Fruit fly (Drosophila melanogaster) whole organism, embryonic: ENCODE results near the gene hfp.
A peak's percentile ranks its signal among the peaks of the same experiment; 100 is the strongest.

Experiments
- Blimp-1 ChIP-seq: fragments of 200-800 bp; sonication (Bioruptor generic); optimal IDR thresholded peaks from 3 replicates; lab custom pipeline; 2018; ENCODE audit warnings: missing biosample characterization, missing genetic modification characterization, mild to moderate bottlenecking, moderate library complexity, missing genetic modification reagents
- CG10543 ChIP-seq: fragments of 200-800 bp; sonication (Bioruptor generic); optimal IDR thresholded peaks from 3 replicates; lab custom pipeline; 2017; ENCODE audit warnings: missing biosample characterization, mild to moderate bottlenecking, missing genetic modification characterization, moderate library complexity
- CG11398 ChIP-seq: fragments of 200-800 bp; sonication (Bioruptor generic); optimal IDR thresholded peaks from 2 replicates; lab custom pipeline; 2016; ENCODE audit warnings: missing biosample characterization, missing genetic modification characterization
- CG11504 ChIP-seq: fragments of 200-800 bp; sonication (Bioruptor generic); optimal IDR thresholded peaks from 3 replicates; lab custom pipeline; 2019; ENCODE audit warnings: missing biosample characterization, mild to moderate bottlenecking, missing genetic modification characterization, moderate library complexity
- CG14014 ChIP-seq: fragments of 200-800 bp; sonication (Bioruptor generic); IDR thresholded peaks from 2 replicates; pipeline ENCODE4 v1.3.6; 2022; ENCODE audit warnings: missing biosample characterization, missing genetic modification characterization
- CG1603 ChIP-seq: fragments of 200-800 bp; sonication (Bioruptor generic); optimal IDR thresholded peaks from 2 replicates; lab custom pipeline; 2019; ENCODE audit warnings: missing biosample characterization, mild to moderate bottlenecking, missing genetic modification characterization, moderate library complexity
- CG17359 ChIP-seq: fragments of 200-800 bp; sonication (Bioruptor generic); optimal IDR thresholded peaks from 3 replicates; lab custom pipeline; 2018; ENCODE audit warnings: missing biosample characterization, mild to moderate bottlenecking, missing genetic modification characterization, moderate library complexity
- CG17829 ChIP-seq: fragments of 200-800 bp; optimal IDR thresholded peaks from 2 replicates; lab custom pipeline; 2019; ENCODE audit warnings: missing biosample characterization, mild to moderate bottlenecking, missing genetic modification characterization, moderate library complexity
- CG1792 ChIP-seq: fragments of 200-800 bp; sonication (Bioruptor generic); optimal IDR thresholded peaks from 2 replicates; lab custom pipeline; 2016; ENCODE audit warnings: missing biosample characterization, missing genetic modification characterization
- CG2202 ChIP-seq: fragments of 200-800 bp; sonication (Bioruptor generic); optimal IDR thresholded peaks from 2 replicates; lab custom pipeline; 2018; ENCODE audit warnings: missing biosample characterization, mild to moderate bottlenecking, missing genetic modification characterization
- CG30020 ChIP-seq: fragments of 200-800 bp; optimal IDR thresholded peaks from 2 replicates; lab custom pipeline; 2019; ENCODE audit warnings: missing biosample characterization, mild to moderate bottlenecking, missing genetic modification characterization, moderate library complexity
- CG31224 ChIP-seq: fragments of 200-800 bp; sonication (Bioruptor generic); IDR thresholded peaks from 2 replicates; pipeline ENCODE4 v1.3.6; 2022; ENCODE audit warnings: missing biosample characterization, missing genetic modification characterization
- CG32767 ChIP-seq: fragments of 200-800 bp; sonication (Bioruptor generic); IDR thresholded peaks from 2 replicates; pipeline ENCODE4 v1.3.6; 2022; ENCODE audit warnings: missing biosample characterization, missing genetic modification characterization
- CG6654 ChIP-seq: fragments of 200-800 bp; sonication (Bioruptor generic); optimal IDR thresholded peaks from 2 replicates; lab custom pipeline; 2017; ENCODE audit warnings: missing biosample characterization, mild to moderate bottlenecking, missing genetic modification characterization
- CG7556 ChIP-seq: fragments of 200-800 bp; sonication (Bioruptor generic); optimal IDR thresholded peaks from 2 replicates; lab custom pipeline; 2017; ENCODE audit warnings: missing biosample characterization, mild to moderate bottlenecking, missing genetic modification characterization
- CG8290 ChIP-seq, 3 experiments: fragments of 200-800 bp; sonication (Bioruptor generic); optimal IDR thresholded peaks; 2 replicates each; lab custom pipeline; 2016 to 2019; ENCODE audit warnings: missing biosample characterization in 3 of 3, missing genetic modification characterization in 3 of 3, mild to moderate bottlenecking in 2 of 3, moderate library complexity in 1 of 3
- CG8944 ChIP-seq: fragments of 200-800 bp; sonication (Bioruptor generic); optimal IDR thresholded peaks from 3 replicates; lab custom pipeline; 2016; ENCODE audit warnings: missing biosample characterization, missing genetic modification characterization
- CG9817 ChIP-seq: fragments of 200-800 bp; sonication (Bioruptor generic); optimal IDR thresholded peaks from 2 replicates; lab custom pipeline; 2018; ENCODE audit warnings: missing biosample characterization, mild to moderate bottlenecking, missing genetic modification characterization, moderate library complexity
- Camta ChIP-seq: fragments of 200-800 bp; sonication (Bioruptor generic); optimal IDR thresholded peaks from 2 replicates; lab custom pipeline; 2016; ENCODE audit warnings: missing biosample characterization, missing genetic modification characterization
- Dfd ChIP-seq, 2 experiments: fragments of >200 bp; optimal IDR thresholded peaks; 2 replicates each; lab custom pipeline; 2017; ENCODE audit warnings: missing biosample characterization in 2 of 2, missing genetic modification characterization in 2 of 2
- Dll ChIP-seq: fragments of 200-800 bp; sonication (Bioruptor generic); IDR thresholded peaks from 4 replicates; pipeline ENCODE4 v1.3.6; 2022; ENCODE audit warnings: missing biosample characterization, missing genetic modification characterization; ENCODE audit not compliant: partially characterized antibody
- Doc3 ChIP-seq: fragments of 200-800 bp; sonication (Bioruptor generic); IDR thresholded peaks from 3 replicates; pipeline ENCODE4 v1.3.6; 2022; ENCODE audit warnings: missing biosample characterization, missing genetic modification characterization; ENCODE audit not compliant: partially characterized antibody
- Dref ChIP-seq: fragments of 200-800 bp; sonication (Bioruptor generic); IDR thresholded peaks from 2 replicates; pipeline ENCODE4 v1.3.6; 2022; ENCODE audit warnings: missing biosample characterization, missing genetic modification characterization
- E2f2 ChIP-seq: fragments of 200-800 bp; sonication (Bioruptor generic); IDR thresholded peaks from 2 replicates; pipeline ENCODE4 v1.3.6; 2022; ENCODE audit warnings: missing biosample characterization, missing genetic modification characterization
- ERR ChIP-seq: fragments of 200-800 bp; sonication (Bioruptor generic); optimal IDR thresholded peaks from 2 replicates; lab custom pipeline; 2016; ENCODE audit warnings: missing biosample characterization, missing genetic modification characterization
- Hand ChIP-seq: fragments of 200-800 bp; sonication (Bioruptor generic); optimal IDR thresholded peaks from 2 replicates; lab custom pipeline; 2017; ENCODE audit warnings: mild to moderate bottlenecking, missing biosample characterization, missing genetic modification reagents, missing genetic modification characterization
- Hr78 ChIP-seq, 2 experiments: fragments of 200-800 bp in 1 of 2; fragments of >200 bp in 1 of 2; sonication (Bioruptor generic) in 1 of 2; optimal IDR thresholded peaks; 2 replicates each; lab custom pipeline; 2017 to 2019; ENCODE audit warnings: missing biosample characterization in 2 of 2, missing genetic modification characterization in 2 of 2, mild to moderate bottlenecking in 1 of 2, moderate library complexity in 1 of 2
- MBD-R2 ChIP-seq: fragments of 200-800 bp; sonication (Bioruptor generic); IDR thresholded peaks from 2 replicates; pipeline ENCODE4 v1.3.6; 2022; ENCODE audit warnings: missing biosample characterization, missing genetic modification characterization
- Max ChIP-seq: fragments of 200-800 bp; sonication (Bioruptor generic); optimal IDR thresholded peaks from 2 replicates; lab custom pipeline; 2016; ENCODE audit warnings: missing biosample characterization, mild to moderate bottlenecking, missing genetic modification characterization
- Sox100B ChIP-seq: fragments of 200-800 bp; sonication (Bioruptor generic); optimal IDR thresholded peaks from 3 replicates; lab custom pipeline; 2018; ENCODE audit warnings: missing biosample characterization, mild to moderate bottlenecking, missing genetic modification characterization
- Ssrp ChIP-seq: fragments of 200-800 bp; sonication (Bioruptor generic); optimal IDR thresholded peaks from 2 replicates; lab custom pipeline; 2018; ENCODE audit warnings: missing biosample characterization, mild to moderate bottlenecking, missing genetic modification characterization, moderate library complexity
- Taf1 ChIP-seq: fragments of 200-800 bp; sonication (Bioruptor generic); IDR thresholded peaks from 2 replicates; pipeline ENCODE4 v1.3.6; 2022; ENCODE audit warnings: missing biosample characterization, missing genetic modification characterization
- bbx ChIP-seq: fragments of 200-800 bp; sonication (Bioruptor generic); IDR thresholded peaks from 2 replicates; pipeline ENCODE4 v1.3.6; 2022; ENCODE audit warnings: missing biosample characterization, missing genetic modification characterization; ENCODE audit not compliant: partially characterized antibody
- btn ChIP-seq: fragments of 200-800 bp; sonication (Bioruptor generic); optimal IDR thresholded peaks from 2 replicates; lab custom pipeline; 2016; ENCODE audit warnings: missing biosample characterization, missing genetic modification characterization
- crc ChIP-seq: fragments of 200-800 bp; sonication (Bioruptor generic); optimal IDR thresholded peaks from 2 replicates; lab custom pipeline; 2016; ENCODE audit warnings: missing biosample characterization, missing genetic modification characterization
- dm ChIP-seq: fragments of 200-800 bp; sonication (Bioruptor generic); optimal IDR thresholded peaks from 3 replicates; lab custom pipeline; 2016; ENCODE audit warnings: missing biosample characterization, missing genetic modification characterization
- ewg ChIP-seq: fragments of 200-800 bp; sonication (Bioruptor generic); optimal IDR thresholded peaks from 3 replicates; lab custom pipeline; 2017; ENCODE audit warnings: mild to moderate bottlenecking, missing biosample characterization, missing genetic modification reagents, missing genetic modification characterization
- exex ChIP-seq: fragments of 200-800 bp; sonication (Bioruptor generic); optimal IDR thresholded peaks from 4 replicates; lab custom pipeline; 2018; ENCODE audit warnings: missing biosample characterization, mild to moderate bottlenecking, missing genetic modification characterization, moderate library complexity
- eyg ChIP-seq: fragments of 200-800 bp; sonication (Bioruptor generic); optimal IDR thresholded peaks from 3 replicates; lab custom pipeline; 2016; ENCODE audit warnings: missing biosample characterization, missing genetic modification characterization
- gt ChIP-seq: fragments of 200-800 bp; sonication (Bioruptor generic); IDR thresholded peaks from 2 replicates; pipeline ENCODE4 v1.3.6; 2022; ENCODE audit warnings: missing biosample characterization, missing genetic modification characterization
- hkb ChIP-seq, 2 experiments: fragments of 200-800 bp in 1 of 2; fragments of >200 bp in 1 of 2; sonication (Bioruptor generic) in 1 of 2; IDR thresholded peaks in 1 of 2; optimal IDR thresholded peaks in 1 of 2; 2 replicates each; pipeline versions ENCODE4 v1.3.6 to Lab custom; 2017 to 2022; ENCODE audit warnings: missing biosample characterization in 1 of 2, missing genetic modification characterization in 1 of 2
- klu ChIP-seq: fragments of 200-800 bp; sonication (Bioruptor generic); IDR thresholded peaks from 2 replicates; pipeline ENCODE4 v1.3.6; 2022; ENCODE audit warnings: missing biosample characterization, missing genetic modification characterization
- stwl ChIP-seq: fragments of 200-800 bp; sonication (Bioruptor generic); optimal IDR thresholded peaks from 3 replicates; lab custom pipeline; 2018; ENCODE audit warnings: missing biosample characterization, mild to moderate bottlenecking, missing genetic modification characterization, moderate library complexity
- tgo ChIP-seq: fragments of 200-800 bp; sonication (Bioruptor generic); IDR thresholded peaks from 3 replicates; pipeline ENCODE4 v1.3.6; 2022; ENCODE audit warnings: missing biosample characterization, missing genetic modification characterization
- tin ChIP-seq: fragments of 200-800 bp; sonication (Bioruptor generic); optimal IDR thresholded peaks from 3 replicates; lab custom pipeline; 2016; ENCODE audit warnings: missing biosample characterization, missing genetic modification characterization
- tna ChIP-seq: fragments of 200-800 bp; sonication (Bioruptor generic); IDR thresholded peaks from 2 replicates; pipeline ENCODE4 v1.3.6; 2022; ENCODE audit warnings: missing biosample characterization, missing genetic modification characterization; ENCODE audit not compliant: partially characterized antibody
- ttk ChIP-seq: fragments of 200-800 bp; sonication (Bioruptor generic); IDR thresholded peaks from 2 replicates; pipeline ENCODE4 v2.1.2; 2022; ENCODE audit warnings: missing biosample characterization, missing genetic modification characterization
- unc-4 ChIP-seq: fragments of 200-800 bp; sonication (Bioruptor generic); IDR thresholded peaks from 2 replicates; pipeline ENCODE4 v1.3.6; 2022; ENCODE audit warnings: missing biosample characterization, missing genetic modification characterization; ENCODE audit not compliant: partially characterized antibody

The hfp gene

dm6 chr3L:1548345-1548970, 46.1 kb upstream of the hfp start (continued):
- TF ChIP-seq CG8944 (GFP tag; lab: Kevin White, UChicago) (no peak), CG11398 (GFP tag; lab: Kevin White, UChicago) (no peak), Hr78 (GFP tag; optimal IDR thresholded peaks at IDR 0.05; lab: Kevin White, UChicago) (no peak), hkb (optimal IDR thresholded peaks at IDR 0.05; lab: Kevin White, UChicago) (no peak), hkb (GFP tag; IDR thresholded peaks at IDR 0.05; lab: Robert Waterston, UW) (peak; percentile 48; the same call in 1 of the 2 replicates), CG1792 (GFP tag; lab: Kevin White, UChicago) (no peak), Taf1 (GFP tag; lab: Robert Waterston, UW) (peak; percentile 17; the same call in 1 of the 2 replicates), bbx (no peak), klu (no peak), exex (peak; percentile 98), CG14014 (GFP tag; lab: Robert Waterston, UW) (peak; percentile 55; the same call in 1 of the 2 replicates), CG30020 (tag; lab: Kevin White, UChicago) (no peak), Blimp-1 (GFP tag; lab: Kevin White, UChicago) (peak; percentile 27), CG9817 (tag; lab: Kevin White, UChicago) (peak; percentile 69), Dll (GFP tag; lab: Robert Waterston, UW) (no peak), ttk (GFP tag; lab: Robert Waterston, UW) (0 out of 2 replicates have a peak, but pooled peaks have one; percentile 22), CG2202 (tag; lab: Kevin White, UChicago) (no peak), ewg (GFP tag; lab: Kevin White, UChicago) (no peak), CG31224 (GFP tag; lab: Robert Waterston, UW) (0 out of 2 replicates have a peak, but pooled peaks have one; percentile 35), MBD-R2 (GFP tag; lab: Robert Waterston, UW) (no peak; the same call in 1 of the 2 replicates), tin (GFP tag; lab: Kevin White, UChicago) (peak; percentile 37), unc-4 (GFP tag; lab: Robert Waterston, UW) (no peak), Hand (GFP tag; lab: Kevin White, UChicago) (peak; percentile 67), stwl (tag; lab: Kevin White, UChicago) (no peak), CG1603 (no peak), CG8290 (GFP tag; optimal IDR thresholded peaks at IDR 0.05; lab: Kevin White, UChicago) (no peak), CG8290 (tag; optimal IDR thresholded peaks at IDR 0.05; lab: Kevin White, UChicago) (no peak), Ssrp (peak; percentile 44), CG17359 (peak; percentile 60), dm (GFP tag; lab: Kevin White, UChicago) (no peak), btn (GFP tag; lab: Kevin White, UChicago) (no peak), Doc3 (GFP tag; lab: Robert Waterston, UW) (no peak), Dref (no peak), Max (peak; percentile 7), tgo (peak; percentile 45; the same call in 1 of the 3 replicates), CG11504 (tag; lab: Kevin White, UChicago) (peak; percentile 76), CG32767 (GFP tag; lab: Robert Waterston, UW) (no peak), ERR (GFP tag; lab: Kevin White, UChicago) (peak; percentile 19), CG17829 (tag; lab: Kevin White, UChicago) (peak; percentile 44), crc (GFP tag; lab: Kevin White, UChicago) (peak; percentile 43), Sox100B (peak; percentile 74), CG6654 (GFP tag; lab: Kevin White, UChicago) (peak; percentile 3), Camta (GFP tag; lab: Kevin White, UChicago) (no peak), gt (GFP tag; lab: Robert Waterston, UW) (no peak), CG7556 (GFP tag; lab: Kevin White, UChicago) (peak; percentile 75), E2f2 (GFP tag; lab: Robert Waterston, UW) (peak; percentile 8; the same call in 1 of the 2 replicates), CG10543 (peak; percentile 35), tna (no peak), Dfd (GFP tag; optimal IDR thresholded peaks at IDR 0.05; lab: Kevin White, UChicago) (peak in 1 of 2 experiments; percentile 74), eyg (GFP tag; lab: Kevin White, UChicago) (no peak)
